Worm (Caenorhabditis elegans): Measurements from ENCODE around the gene ZK1320.13.

DNA sequence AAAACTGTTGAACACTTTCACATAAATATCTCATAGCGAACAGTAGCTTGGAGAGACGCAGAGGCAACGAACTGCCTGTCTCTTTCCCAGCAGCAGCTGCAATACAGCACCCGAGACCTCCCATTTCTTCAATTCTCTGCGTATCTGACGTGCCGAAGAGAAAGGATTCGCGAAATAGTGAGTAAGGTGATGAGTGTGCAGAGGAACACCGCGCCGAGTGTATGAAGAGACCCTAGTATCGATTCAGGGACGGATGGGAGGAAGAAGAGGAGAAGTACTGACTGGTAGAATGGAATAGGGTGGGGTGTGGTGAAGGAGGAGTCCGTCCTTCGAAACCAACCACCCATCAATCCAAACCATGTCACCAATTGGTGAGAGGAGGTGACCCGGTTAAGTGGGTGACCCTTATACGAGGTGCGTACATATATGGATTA lies 34.5 kb upstream of the ZK1320.13 start:
- TF ChIP-seq ztf-28 (GFP tag; IDR thresholded peaks at IDR 0.05) (no peak), F22D6.2 (tag; optimal IDR thresholded peaks at IDR 0.05) (no peak)
